In genomic region chrX:11621315-11621865, dm6 we compare ENCODE assay signal across 3 fruit fly cellular contexts.
TF ChIP-seq lines count a peak whose summit lies in the region.

No protein-coding gene starts in this region.

- no peak for TF ChIP-seq CTCF in whole organism, embryonic (GFP tag; optimal IDR thresholded peaks at IDR 0.05; lab: Kevin White, UChicago)

TF ChIP-seq in whole organism, adult, 20 proteins besides CTCF, POLR2A, EP300 and RAD21:
- no peak for TF ChIP-seq cnc (optimal IDR thresholded peaks at IDR 0.05; lab: Kevin White, UChicago)
- TF ChIP-seq pad (GFP tag; optimal IDR thresholded peaks at IDR 0.05; lab: Kevin White, UChicago), result peak; percentile 56
- peak; percentile 84 for TF ChIP-seq kay (GFP tag; lab: Kevin White, UChicago; ENCODE audit: borderline replicate concordance)

TF ChIP-seq in whole organism, embryonic, 481 proteins besides CTCF, POLR2A, EP300 and RAD21 (continues in another document):
- TF ChIP-seq CG14667 (GFP tag; IDR thresholded peaks at IDR 0.05; lab: Robert Waterston, UW), result no peak
- no peak for TF ChIP-seq ara (GFP tag; IDR thresholded peaks at IDR 0.05; lab: Robert Waterston, UW)
- no peak for TF ChIP-seq NC2β (GFP tag; optimal IDR thresholded peaks at IDR 0.05; lab: Kevin White, UChicago)
- no peak for TF ChIP-seq CG31224 (GFP tag; IDR thresholded peaks at IDR 0.05; lab: Robert Waterston, UW)
- TF ChIP-seq Bgb (GFP tag; IDR thresholded peaks at IDR 0.05; lab: Robert Waterston, UW; ENCODE audit: partially characterized antibody), result peak; percentile 4
- TF ChIP-seq CG7963 (GFP tag; IDR thresholded peaks at IDR 0.05; lab: Robert Waterston, UW; ENCODE audit: partially characterized antibody), result 0 out of 3 replicates have a peak, but pooled peaks have one; percentile 9
- TF ChIP-seq gce (GFP tag; IDR thresholded peaks at IDR 0.05; lab: Robert Waterston, UW), result no peak
- no peak for TF ChIP-seq CG2202 (tag; optimal IDR thresholded peaks at IDR 0.05; lab: Kevin White, UChicago)
- no peak for TF ChIP-seq fd102C (GFP tag; optimal IDR thresholded peaks at IDR 0.05; lab: Kevin White, UChicago)
- peak; percentile 26; the same call in 2 of the 3 replicates for TF ChIP-seq Opbp (GFP tag; IDR thresholded peaks at IDR 0.05; lab: Robert Waterston, UW; ENCODE audit: partially characterized antibody)
- TF ChIP-seq HHEX (GFP tag; optimal IDR thresholded peaks at IDR 0.05; lab: Kevin White, UChicago), result no peak
- no peak for TF ChIP-seq CG6175 (GFP tag; IDR thresholded peaks at IDR 0.05; lab: Robert Waterston, UW)
- no peak for TF ChIP-seq Gsc (GFP tag; IDR thresholded peaks at IDR 0.05; lab: Robert Waterston, UW)
- TF ChIP-seq CG4282 (GFP tag; optimal IDR thresholded peaks at IDR 0.05; lab: Kevin White, UChicago), result no peak
- TF ChIP-seq pum (GFP tag; optimal IDR thresholded peaks at IDR 0.05; lab: Kevin White, UChicago), result no peak
- TF ChIP-seq salm (tag; optimal IDR thresholded peaks at IDR 0.05; lab: Kevin White, UChicago), result no peak
- TF ChIP-seq yki (optimal IDR thresholded peaks at IDR 0.05; lab: Kevin White, UChicago), result no peak
- peak; percentile 10 for TF ChIP-seq CG17186 (GFP tag; optimal IDR thresholded peaks at IDR 0.05; lab: Kevin White, UChicago)
- TF ChIP-seq CG2129 (GFP tag; IDR thresholded peaks at IDR 0.05; lab: Robert Waterston, UW; ENCODE audit: partially characterized antibody), result peak; percentile 36
- no peak for TF ChIP-seq Dbx (GFP tag; IDR thresholded peaks at IDR 0.05; lab: Robert Waterston, UW)
- TF ChIP-seq sd (tag; optimal IDR thresholded peaks at IDR 0.05; lab: Kevin White, UChicago), result no peak
- TF ChIP-seq nmo (GFP tag; optimal IDR thresholded peaks at IDR 0.05; lab: Kevin White, UChicago), result peak; percentile 3
- TF ChIP-seq stwl (tag; optimal IDR thresholded peaks at IDR 0.05; lab: Kevin White, UChicago), result no peak
- no peak for TF ChIP-seq D19A (tag; optimal IDR thresholded peaks at IDR 0.05; lab: Kevin White, UChicago)
- no peak for TF ChIP-seq jing (GFP tag; optimal IDR thresholded peaks at IDR 0.05; lab: Kevin White, UChicago)
- no peak for TF ChIP-seq CG6854 (GFP tag; optimal IDR thresholded peaks at IDR 0.05; lab: Kevin White, UChicago)
- TF ChIP-seq Dll (GFP tag; IDR thresholded peaks at IDR 0.05; lab: Robert Waterston, UW; ENCODE audit: partially characterized antibody), result peak; percentile 73; the same call in 3 of the 4 replicates
- TF ChIP-seq knrl (GFP tag; IDR thresholded peaks at IDR 0.05; lab: Robert Waterston, UW; ENCODE audit: partially characterized antibody), result no peak
- no peak for TF ChIP-seq jumu (GFP tag; optimal IDR thresholded peaks at IDR 0.05; lab: Kevin White, UChicago)
- TF ChIP-seq C15 (GFP tag; IDR thresholded peaks at IDR 0.05; lab: Robert Waterston, UW), result no peak
- no peak for TF ChIP-seq Neu2 (GFP tag; optimal IDR thresholded peaks at IDR 0.05; lab: Kevin White, UChicago; ENCODE audit: borderline replicate concordance)
- TF ChIP-seq bigmax (GFP tag; optimal IDR thresholded peaks at IDR 0.05; lab: Kevin White, UChicago), result no peak
- no peak for TF ChIP-seq so (GFP tag; IDR thresholded peaks at IDR 0.05; lab: Robert Waterston, UW)
- TF ChIP-seq Atf3 (GFP tag; optimal IDR thresholded peaks at IDR 0.05; lab: Kevin White, UChicago), result no peak
- TF ChIP-seq CG1602 (GFP tag; optimal IDR thresholded peaks at IDR 0.05; lab: Kevin White, UChicago), result no peak
- peak; percentile 38; the same call in 1 of the 2 replicates for TF ChIP-seq amos (GFP tag; IDR thresholded peaks at IDR 0.05; lab: Robert Waterston, UW; ENCODE audit: partially characterized antibody)
- peak; percentile 82 for TF ChIP-seq Dp (GFP tag; optimal IDR thresholded peaks at IDR 0.05; lab: Kevin White, UChicago)
- no peak for TF ChIP-seq nau (GFP tag; optimal IDR thresholded peaks at IDR 0.05; lab: Kevin White, UChicago)
- no peak for TF ChIP-seq hb (GFP tag; IDR thresholded peaks at IDR 0.05; lab: Robert Waterston, UW; ENCODE audit: partially characterized antibody)
- TF ChIP-seq hbn (GFP tag; IDR thresholded peaks at IDR 0.05; lab: Robert Waterston, UW; ENCODE audit: partially characterized antibody), result peak; percentile 39; the same call in 1 of the 2 replicates
- TF ChIP-seq tgo (GFP tag; IDR thresholded peaks at IDR 0.05; lab: Robert Waterston, UW), result no peak
- no peak for TF ChIP-seq CG8478 (optimal IDR thresholded peaks at IDR 0.05; lab: Kevin White, UChicago)
- TF ChIP-seq ewg (GFP tag; optimal IDR thresholded peaks at IDR 0.05; lab: Kevin White, UChicago), result peak; percentile 64

TF ChIP-seq in whole organism, wandering third instar larva, 38 proteins besides CTCF, POLR2A, EP300 and RAD21:
- no peak for TF ChIP-seq woc (GFP tag; optimal IDR thresholded peaks at IDR 0.05; lab: Kevin White, UChicago)
- TF ChIP-seq rgr (GFP tag; optimal IDR thresholded peaks at IDR 0.05; lab: Kevin White, UChicago), result no peak
- peak; percentile 14 for TF ChIP-seq Myc (optimal IDR thresholded peaks at IDR 0.05; lab: Kevin White, UChicago)
TF ChIP-seq in whole organism, wandering third instar larva: peak in this region for 1.
